In the genomic region with DNA sequence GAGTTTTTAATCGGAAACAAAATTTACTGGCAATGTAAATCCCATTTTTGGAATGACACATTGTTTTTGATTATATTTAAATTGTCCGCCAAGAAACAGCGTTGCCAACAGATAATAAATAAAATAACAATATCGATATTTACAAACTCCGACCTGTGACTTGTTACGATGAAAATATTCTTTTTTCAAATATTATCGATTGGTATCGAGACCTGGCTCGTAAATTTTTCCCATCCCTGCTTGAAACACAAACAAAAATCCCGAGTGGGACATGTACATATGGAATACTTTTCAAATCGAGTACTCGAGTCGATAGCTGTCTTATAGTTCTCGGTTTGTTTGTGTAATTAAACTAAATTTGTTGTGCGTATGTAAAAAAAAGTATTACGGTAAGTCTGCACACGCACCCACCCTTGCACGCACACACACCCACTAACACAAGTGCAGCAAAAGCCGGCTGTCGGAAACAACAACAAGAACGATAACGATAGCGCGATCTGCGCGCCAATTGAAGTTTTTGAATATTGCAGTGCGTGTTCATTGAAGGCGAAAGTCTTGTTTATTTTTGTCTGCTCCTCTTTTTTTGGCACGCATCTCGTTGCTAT, we compare ENCODE assay signal across 5 fruit fly cellular contexts.
TF ChIP-seq lines count a peak whose summit lies in the region.

A gene (plus strand): TSS at position 232 of the 605 bp plus-strand sequence.

- no peak for TF ChIP-seq CTCF in whole organism, embryonic (GFP tag; optimal IDR thresholded peaks at IDR 0.05; lab: Kevin White, UChicago)

TF ChIP-seq in whole organism, adult, 20 proteins besides CTCF, POLR2A, EP300 and RAD21:
- TF ChIP-seq bab1 (GFP tag; optimal IDR thresholded peaks at IDR 0.05; lab: Kevin White, UChicago) (peak; percentile 34), toe (GFP tag; optimal IDR thresholded peaks at IDR 0.05; lab: Kevin White, UChicago) (peak; percentile 13), CG14711 (tag; optimal IDR thresholded peaks at IDR 0.05; lab: Kevin White, UChicago) (no peak)

TF ChIP-seq in whole organism, embryonic, 481 proteins besides CTCF, POLR2A, EP300 and RAD21 (continues in another document):
- no peak for TF ChIP-seq BtbVII (GFP tag; optimal IDR thresholded peaks at IDR 0.05; lab: Kevin White, UChicago)
- TF ChIP-seq CG7928 (GFP tag; optimal IDR thresholded peaks at IDR 0.05; lab: Kevin White, UChicago): peak; percentile 84
- no peak for TF ChIP-seq org-1 (GFP tag; optimal IDR thresholded peaks at IDR 0.05; lab: Kevin White, UChicago)
- no peak for TF ChIP-seq CG6654 (GFP tag; optimal IDR thresholded peaks at IDR 0.05; lab: Kevin White, UChicago)
- TF ChIP-seq mld (GFP tag; IDR thresholded peaks at IDR 0.05; lab: Robert Waterston, UW; ENCODE audit: partially characterized antibody): peak; percentile 86
- TF ChIP-seq maf-S (GFP tag; optimal IDR thresholded peaks at IDR 0.05; lab: Kevin White, UChicago): no peak
- TF ChIP-seq CG14014 (GFP tag; IDR thresholded peaks at IDR 0.05; lab: Robert Waterston, UW): no peak
- peak; percentile 96 for TF ChIP-seq CG2116 (GFP tag; optimal IDR thresholded peaks at IDR 0.05; lab: Kevin White, UChicago)
- peak; percentile 6 for TF ChIP-seq Side (GFP tag; optimal IDR thresholded peaks at IDR 0.05; lab: Kevin White, UChicago)
- no peak for TF ChIP-seq crc (GFP tag; optimal IDR thresholded peaks at IDR 0.05; lab: Kevin White, UChicago)
- TF ChIP-seq CG10274 (GFP tag; optimal IDR thresholded peaks at IDR 0.05; lab: Kevin White, UChicago): no peak
- TF ChIP-seq Dfd (GFP tag; optimal IDR thresholded peaks at IDR 0.05; lab: Kevin White, UChicago): no peak
- TF ChIP-seq ac (GFP tag; optimal IDR thresholded peaks at IDR 0.05; lab: Kevin White, UChicago): no peak
- TF ChIP-seq danr (GFP tag; IDR thresholded peaks at IDR 0.05; lab: Robert Waterston, UW): no peak
- TF ChIP-seq Poxn (GFP tag; IDR thresholded peaks at IDR 0.05; lab: Robert Waterston, UW): no peak
- TF ChIP-seq CG17361 (GFP tag; IDR thresholded peaks at IDR 0.05; lab: Robert Waterston, UW): peak; percentile 33; the same call in 1 of the 3 replicates
- no peak for TF ChIP-seq sens-2 (GFP tag; IDR thresholded peaks at IDR 0.05; lab: Robert Waterston, UW)
- TF ChIP-seq CG32772 (GFP tag; IDR thresholded peaks at IDR 0.05; lab: Robert Waterston, UW): no peak
- peak; percentile 93 for TF ChIP-seq Opbp (GFP tag; IDR thresholded peaks at IDR 0.05; lab: Robert Waterston, UW; ENCODE audit: partially characterized antibody)
- TF ChIP-seq CG13123 (GFP tag; optimal IDR thresholded peaks at IDR 0.05; lab: Kevin White, UChicago): no peak

TF ChIP-seq in whole organism, prepupa, 60 proteins besides CTCF, POLR2A, EP300 and RAD21:
- TF ChIP-seq CG7368 (GFP tag; optimal IDR thresholded peaks at IDR 0.05; lab: Kevin White, UChicago): no peak
- TF ChIP-seq Met (GFP tag; optimal IDR thresholded peaks at IDR 0.05; lab: Kevin White, UChicago): no peak
- TF ChIP-seq CG8119 (GFP tag; IDR thresholded peaks at IDR 0.05; lab: Robert Waterston, UW): no peak
- peak; percentile 24 for TF ChIP-seq esn (GFP tag; optimal IDR thresholded peaks at IDR 0.05; lab: Kevin White, UChicago)
- TF ChIP-seq CG8632 (GFP tag; optimal IDR thresholded peaks at IDR 0.05; lab: Kevin White, UChicago): no peak
- no peak for TF ChIP-seq CG3919 (GFP tag; optimal IDR thresholded peaks at IDR 0.05; lab: Kevin White, UChicago)
- TF ChIP-seq CG6276 (GFP tag; optimal IDR thresholded peaks at IDR 0.05; lab: Kevin White, UChicago): peak; percentile 98

TF ChIP-seq in whole organism, pupa, 21 proteins besides CTCF, POLR2A, EP300 and RAD21:
- TF ChIP-seq Ets98B (GFP tag; IDR thresholded peaks at IDR 0.05; lab: Robert Waterston, UW) (no peak), CG34367 (tag; optimal IDR thresholded peaks at IDR 0.05; lab: Kevin White, UChicago) (no peak), CG4496 (GFP tag; IDR thresholded peaks at IDR 0.05; lab: Robert Waterston, UW) (peak; percentile 28; the same call in 1 of the 3 replicates), CG8301 (tag; optimal IDR thresholded peaks at IDR 0.05; lab: Kevin White, UChicago) (no peak)

TF ChIP-seq in whole organism, wandering third instar larva, 38 proteins besides CTCF, POLR2A, EP300 and RAD21:
- TF ChIP-seq Rel (GFP tag; optimal IDR thresholded peaks at IDR 0.05; lab: Kevin White, UChicago) (no peak), Rel (tag; optimal IDR thresholded peaks at IDR 0.05; lab: Kevin White, UChicago) (peak; percentile 45), Dif (GFP tag; optimal IDR thresholded peaks at IDR 0.05; lab: Kevin White, UChicago; ENCODE audit: partially characterized antibody) (no peak)
